Fruit fly (Drosophila melanogaster) whole organism, embryonic: ENCODE results near the gene CG44000.

Source experiments
- ATbp ChIP-seq: fragments of 200-800 bp; sonication (Bioruptor generic); optimal IDR thresholded peaks from 2 replicates; lab custom pipeline; 2017; ENCODE audit warnings: missing biosample characterization, mild to moderate bottlenecking, missing genetic modification characterization, missing genetic modification reagents
- Abd-B ChIP-seq: fragments of 200-800 bp; sonication (Bioruptor generic); optimal IDR thresholded peaks from 2 replicates; lab custom pipeline; 2018; ENCODE audit warnings: missing biosample characterization, mild to moderate bottlenecking, missing genetic modification characterization, moderate library complexity
- CG10209 ChIP-seq: fragments of 200-800 bp; sonication (Bioruptor generic); optimal IDR thresholded peaks from 3 replicates; lab custom pipeline; 2017; ENCODE audit warnings: missing biosample characterization, mild to moderate bottlenecking, missing genetic modification characterization, missing genetic modification reagents
- CG10274 ChIP-seq: fragments of 200-800 bp; sonication (Bioruptor generic); optimal IDR thresholded peaks from 3 replicates; lab custom pipeline; 2017; ENCODE audit warnings: missing biosample characterization, mild to moderate bottlenecking, missing genetic modification characterization
- CG11560 ChIP-seq: fragments of 200-800 bp; sonication (Bioruptor generic); IDR thresholded peaks from 3 replicates; pipeline ENCODE4 v1.3.6; 2022; ENCODE audit warnings: missing biosample characterization, missing genetic modification characterization
- CG12155 ChIP-seq: fragments of 200-800 bp; sonication (Bioruptor generic); optimal IDR thresholded peaks from 3 replicates; lab custom pipeline; 2016; ENCODE audit warnings: missing biosample characterization, missing genetic modification characterization
- CG13123 ChIP-seq: fragments of 200-800 bp; sonication (Bioruptor generic); optimal IDR thresholded peaks from 2 replicates; lab custom pipeline; 2016; ENCODE audit warnings: missing biosample characterization, missing genetic modification characterization
- CG15269 ChIP-seq: fragments of 200-800 bp; sonication (Bioruptor generic); optimal IDR thresholded peaks from 2 replicates; lab custom pipeline; 2018; ENCODE audit warnings: missing biosample characterization, mild to moderate bottlenecking, missing genetic modification characterization, moderate library complexity
- CG1603 ChIP-seq: fragments of 200-800 bp; sonication (Bioruptor generic); optimal IDR thresholded peaks from 2 replicates; lab custom pipeline; 2019; ENCODE audit warnings: missing biosample characterization, mild to moderate bottlenecking, missing genetic modification characterization, moderate library complexity
- CG17829 ChIP-seq: fragments of 200-800 bp; optimal IDR thresholded peaks from 2 replicates; lab custom pipeline; 2019; ENCODE audit warnings: missing biosample characterization, mild to moderate bottlenecking, missing genetic modification characterization, moderate library complexity
- CG1792 ChIP-seq: fragments of 200-800 bp; sonication (Bioruptor generic); optimal IDR thresholded peaks from 2 replicates; lab custom pipeline; 2016; ENCODE audit warnings: missing biosample characterization, missing genetic modification characterization
- CG18011 ChIP-seq: fragments of 200-800 bp; sonication (Bioruptor generic); optimal IDR thresholded peaks from 2 replicates; lab custom pipeline; 2017; ENCODE audit warnings: missing biosample characterization, missing genetic modification characterization, mild to moderate bottlenecking, moderate library complexity, missing genotype
- CG18262 ChIP-seq: fragments of 200-800 bp; optimal IDR thresholded peaks from 3 replicates; lab custom pipeline; 2019; ENCODE audit warnings: missing biosample characterization, mild to moderate bottlenecking, missing genetic modification characterization, moderate library complexity
- CG2199 ChIP-seq: fragments of 200-800 bp; sonication (Bioruptor generic); IDR thresholded peaks from 3 replicates; pipeline ENCODE4 v1.3.6; 2022; ENCODE audit warnings: missing biosample characterization, missing genetic modification characterization
- CG2202 ChIP-seq: fragments of 200-800 bp; sonication (Bioruptor generic); optimal IDR thresholded peaks from 2 replicates; lab custom pipeline; 2018; ENCODE audit warnings: missing biosample characterization, mild to moderate bottlenecking, missing genetic modification characterization
- CG34422 ChIP-seq: fragments of 200-800 bp; sonication (Bioruptor generic); IDR thresholded peaks from 3 replicates; pipeline ENCODE4 v1.3.6; 2022; ENCODE audit warnings: missing biosample characterization, missing genetic modification characterization
- CG4404 ChIP-seq: fragments of 200-800 bp; sonication (Bioruptor generic); IDR thresholded peaks from 2 replicates; pipeline ENCODE4 v1.3.6; 2022; ENCODE audit warnings: missing biosample characterization, missing genetic modification characterization
- CG4617 ChIP-seq: fragments of 200-800 bp; sonication (Bioruptor generic); optimal IDR thresholded peaks from 3 replicates; lab custom pipeline; 2016; ENCODE audit warnings: missing biosample characterization, missing genetic modification characterization, borderline replicate concordance
- CG4730 ChIP-seq: fragments of 200-800 bp; sonication (Bioruptor generic); IDR thresholded peaks from 2 replicates; pipeline ENCODE4 v1.3.6; 2022; ENCODE audit warnings: missing biosample characterization, missing genetic modification characterization
- CG6175 ChIP-seq: fragments of 200-800 bp; sonication (Bioruptor generic); IDR thresholded peaks from 3 replicates; pipeline ENCODE4 v1.3.6; 2022; ENCODE audit warnings: missing biosample characterization, missing genetic modification characterization
- CG6765 ChIP-seq: fragments of 200-800 bp; sonication (Bioruptor generic); optimal IDR thresholded peaks from 3 replicates; lab custom pipeline; 2017; ENCODE audit warnings: missing biosample characterization, mild to moderate bottlenecking, missing genetic modification characterization
- CG8765 ChIP-seq: fragments of 200-800 bp; sonication (Bioruptor generic); IDR thresholded peaks from 2 replicates; pipeline ENCODE4 v1.3.6; 2022; ENCODE audit warnings: missing biosample characterization, missing genetic modification characterization
- CrebB ChIP-seq: fragments of 200-800 bp; sonication (Bioruptor generic); optimal IDR thresholded peaks from 3 replicates; lab custom pipeline; 2018; ENCODE audit warnings: missing biosample characterization, mild to moderate bottlenecking, missing genetic modification characterization
- Dll ChIP-seq: fragments of 200-800 bp; sonication (Bioruptor generic); IDR thresholded peaks from 4 replicates; pipeline ENCODE4 v1.3.6; 2022; ENCODE audit warnings: missing biosample characterization, missing genetic modification characterization; ENCODE audit not compliant: partially characterized antibody
- E2f1 ChIP-seq: fragments of 200-800 bp; sonication (Bioruptor generic); IDR thresholded peaks from 2 replicates; pipeline ENCODE4 v1.3.6; 2022; ENCODE audit warnings: missing biosample characterization, missing genetic modification characterization
- HLH4C ChIP-seq: fragments of 200-800 bp; sonication (Bioruptor generic); IDR thresholded peaks from 3 replicates; pipeline ENCODE4 v1.3.6; 2022; ENCODE audit warnings: missing biosample characterization, missing genetic modification characterization; ENCODE audit not compliant: partially characterized antibody
- HLHmδ ChIP-seq: fragments of 200-800 bp; sonication (Bioruptor generic); optimal IDR thresholded peaks from 2 replicates; lab custom pipeline; 2018; ENCODE audit warnings: missing biosample characterization, mild to moderate bottlenecking, missing genetic modification characterization, moderate library complexity
- Hand ChIP-seq: fragments of 200-800 bp; sonication (Bioruptor generic); optimal IDR thresholded peaks from 2 replicates; lab custom pipeline; 2017; ENCODE audit warnings: mild to moderate bottlenecking, missing biosample characterization, missing genetic modification reagents, missing genetic modification characterization
- Hr3 ChIP-seq: fragments of 200-800 bp; sonication (Bioruptor generic); optimal IDR thresholded peaks from 3 replicates; lab custom pipeline; 2016; ENCODE audit warnings: missing biosample characterization, missing genetic modification characterization
- Hsf ChIP-seq: fragments of 200-800 bp; sonication (Bioruptor generic); optimal IDR thresholded peaks from 3 replicates; lab custom pipeline; 2016; ENCODE audit warnings: missing biosample characterization, missing genetic modification characterization
- MBD-R2 ChIP-seq: fragments of 200-800 bp; sonication (Bioruptor generic); IDR thresholded peaks from 2 replicates; pipeline ENCODE4 v1.3.6; 2022; ENCODE audit warnings: missing biosample characterization, missing genetic modification characterization
- Mad ChIP-seq: fragments of 200-800 bp; sonication (Bioruptor generic); optimal IDR thresholded peaks from 2 replicates; lab custom pipeline; 2016; ENCODE audit warnings: missing biosample characterization, missing genetic modification characterization
- Max ChIP-seq: fragments of 200-800 bp; sonication (Bioruptor generic); optimal IDR thresholded peaks from 2 replicates; lab custom pipeline; 2016; ENCODE audit warnings: missing biosample characterization, mild to moderate bottlenecking, missing genetic modification characterization
- Optix ChIP-seq: fragments of 200-800 bp; sonication (Bioruptor generic); IDR thresholded peaks from 3 replicates; pipeline ENCODE4 v1.3.6; 2022; ENCODE audit warnings: missing biosample characterization, missing genetic modification characterization
- YL-1 ChIP-seq: fragments of 200-800 bp; sonication (Bioruptor generic); optimal IDR thresholded peaks from 3 replicates; lab custom pipeline; 2017; ENCODE audit warnings: missing biosample characterization, mild to moderate bottlenecking, missing genetic modification characterization
- bbx ChIP-seq: fragments of 200-800 bp; sonication (Bioruptor generic); IDR thresholded peaks from 2 replicates; pipeline ENCODE4 v1.3.6; 2022; ENCODE audit warnings: missing biosample characterization, missing genetic modification characterization; ENCODE audit not compliant: partially characterized antibody
- br ChIP-seq: fragments of >200 bp; optimal IDR thresholded peaks from 2 replicates; lab custom pipeline; 2017
- croc ChIP-seq: fragments of 200-800 bp; sonication (Bioruptor generic); conservative IDR thresholded peaks from 3 replicates; pipeline ENCODE4 v1.3.6; 2022; ENCODE audit warnings: missing biosample characterization, missing genetic modification characterization
- emc ChIP-seq: fragments of 200-800 bp; sonication (Bioruptor generic); optimal IDR thresholded peaks from 2 replicates; lab custom pipeline; 2016; ENCODE audit warnings: missing biosample characterization, missing genetic modification characterization
- fd96Cb ChIP-seq: fragments of 200-800 bp; sonication (Bioruptor generic); optimal IDR thresholded peaks from 2 replicates; lab custom pipeline; 2018; ENCODE audit warnings: missing biosample characterization, mild to moderate bottlenecking, missing genetic modification characterization, moderate library complexity
- gem ChIP-seq: fragments of 200-800 bp; sonication (Bioruptor generic); optimal IDR thresholded peaks from 2 replicates; lab custom pipeline; 2019; ENCODE audit warnings: missing biosample characterization, mild to moderate bottlenecking, missing genetic modification characterization, moderate library complexity
- hkb ChIP-seq, 2 experiments: fragments of 200-800 bp in 1 of 2; fragments of >200 bp in 1 of 2; sonication (Bioruptor generic) in 1 of 2; IDR thresholded peaks in 1 of 2; optimal IDR thresholded peaks in 1 of 2; 2 replicates each; pipeline versions ENCODE4 v1.3.6 to Lab custom; 2017 to 2022; ENCODE audit warnings: missing biosample characterization in 1 of 2, missing genetic modification characterization in 1 of 2
- ind ChIP-seq: fragments of 200-800 bp; sonication (Bioruptor generic); optimal IDR thresholded peaks from 3 replicates; lab custom pipeline; 2016; ENCODE audit warnings: missing biosample characterization, missing genetic modification characterization
- mld ChIP-seq: fragments of 200-800 bp; sonication (Bioruptor generic); IDR thresholded peaks from 3 replicates; pipeline ENCODE4 v1.3.6; 2022; ENCODE audit warnings: missing biosample characterization, missing genetic modification characterization; ENCODE audit not compliant: partially characterized antibody
- nerfin-2 ChIP-seq: fragments of 200-800 bp; sonication (Bioruptor generic); IDR thresholded peaks from 2 replicates; pipeline ENCODE4 v1.3.6; 2022; ENCODE audit warnings: missing biosample characterization, missing genetic modification characterization; ENCODE audit not compliant: partially characterized antibody
- pnt ChIP-seq: fragments of 200-800 bp; sonication (Bioruptor generic); optimal IDR thresholded peaks from 3 replicates; lab custom pipeline; 2016; ENCODE audit warnings: missing biosample characterization, missing genetic modification characterization
- toy ChIP-seq: fragments of 200-800 bp; sonication (Bioruptor generic); IDR thresholded peaks from 2 replicates; pipeline ENCODE4 v1.3.6; 2022; ENCODE audit warnings: missing biosample characterization, missing genetic modification characterization
- twi ChIP-seq: fragments of 200-800 bp; optimal IDR thresholded peaks from 2 replicates; lab custom pipeline; 2019; ENCODE audit warnings: missing biosample characterization, mild to moderate bottlenecking, missing genetic modification characterization, moderate library complexity

CG44000 gene

dm6 chr2L:5004677-5005463, 38.2 kb upstream of the CG44000 start (continued):
- TF ChIP-seq Dll (GFP tag; lab: Robert Waterston, UW) (no peak), toy (peak; percentile 82), CG12155 (peak; percentile 93), Optix (GFP tag; lab: Robert Waterston, UW) (peak; percentile 91), CG10209 (GFP tag; lab: Kevin White, UChicago) (peak; percentile 93), ind (GFP tag; lab: Kevin White, UChicago) (peak; percentile 96), hkb (optimal IDR thresholded peaks at IDR 0.05; lab: Kevin White, UChicago) (no peak), hkb (GFP tag; IDR thresholded peaks at IDR 0.05; lab: Robert Waterston, UW) (peak; percentile 97), CG2199 (GFP tag; lab: Robert Waterston, UW) (peak; percentile 79; the same call in 2 of the 3 replicates), CG17829 (tag; lab: Kevin White, UChicago) (peak; percentile 91), CG11560 (tag; lab: Robert Waterston, UW) (peak; percentile 85), CG4730 (GFP tag; lab: Robert Waterston, UW) (peak; percentile 94), Hsf (peak; percentile 95), CG18011 (GFP tag; lab: Kevin White, UChicago) (peak; percentile 82), croc (GFP tag; lab: Robert Waterston, UW) (peak; percentile 89), CG13123 (peak; percentile 80), ATbp (GFP tag; lab: Kevin White, UChicago) (peak; percentile 93), CG1603 (peak; percentile 82), YL-1 (GFP tag; lab: Kevin White, UChicago) (peak; percentile 60), Hr3 (GFP tag; lab: Kevin White, UChicago) (peak; percentile 92), bbx (GFP tag; lab: Robert Waterston, UW) (no peak), emc (GFP tag; lab: Kevin White, UChicago) (peak; percentile 89), fd96Cb (peak; percentile 93), pnt (peak; percentile 94), CG1792 (GFP tag; lab: Kevin White, UChicago) (peak; percentile 94), CrebB (tag; lab: Kevin White, UChicago) (peak; percentile 92), twi (tag; lab: Kevin White, UChicago) (peak; percentile 74), CG15269 (peak; percentile 96), HLH4C (GFP tag; lab: Robert Waterston, UW) (no peak), Mad (GFP tag; lab: Kevin White, UChicago) (peak; percentile 90), E2f1 (GFP tag; lab: Robert Waterston, UW) (peak; percentile 95), MBD-R2 (GFP tag; lab: Robert Waterston, UW) (peak; percentile 89), CG10274 (GFP tag; lab: Kevin White, UChicago) (peak; percentile 78), HLHmδ (no peak), CG6765 (GFP tag; lab: Kevin White, UChicago) (peak; percentile 86), Abd-B (peak; percentile 91), CG4617 (GFP tag; lab: Kevin White, UChicago) (peak; percentile 78), Hand (peak; percentile 98), gem (tag; lab: Kevin White, UChicago) (peak; percentile 95), CG18262 (tag; lab: Kevin White, UChicago) (peak; percentile 90), br (no peak), CG2202 (peak; percentile 79), mld (GFP tag; lab: Robert Waterston, UW) (no peak), Max (GFP tag; lab: Kevin White, UChicago) (peak; percentile 85), CG34422 (GFP tag; lab: Robert Waterston, UW) (peak; percentile 96), CG6175 (peak; percentile 93), CG4404 (peak; percentile 93), CG8765 (GFP tag; lab: Robert Waterston, UW) (peak; percentile 83), nerfin-2 (no peak)
